Worm (Caenorhabditis elegans) whole organism, L1 larva: ENCODE results near the gene T27E7.5.
"Not testable (repeated sequence)": the region's sequence is repeated elsewhere in the genome, so short reads cannot be mapped to it uniquely, and the experiment has no call there.

Source experiments
- Y116A8C.19 ChIP-seq: sonication (generic microtip); optimal IDR thresholded peaks from 2 replicates; lab custom pipeline; 2016; ENCODE audit warnings: missing compliant biosample characterization, missing genetic modification characterization, borderline replicate concordance
- aha-1 ChIP-seq: fragments of 150-350 bp; optimal IDR thresholded peaks from 2 replicates; lab custom pipeline; 2014; ENCODE audit warnings: missing biosample characterization, missing genetic modification characterization
- aly-2 ChIP-seq: fragments of 150-350 bp; optimal IDR thresholded peaks from 2 replicates; lab custom pipeline; 2014; ENCODE audit warnings: missing biosample characterization, missing genetic modification characterization
- blmp-1 ChIP-seq: fragments of 150-350 bp; optimal IDR thresholded peaks from 2 replicates; lab custom pipeline; 2014; ENCODE audit warnings: missing biosample characterization, missing genetic modification characterization
- ceh-82 ChIP-seq, 3 experiments: fragments of 150-350 bp in 1 of 3; sonication (generic microtip) in 2 of 3; optimal IDR thresholded peaks; 2 replicates each; lab custom pipeline; 2014 to 2017; ENCODE audit warnings: missing biosample characterization in 3 of 3, missing genetic modification characterization in 3 of 3
- ceh-90 ChIP-seq: sonication (generic microtip); optimal IDR thresholded peaks from 2 replicates; lab custom pipeline; 2016; ENCODE audit warnings: missing genetic modification characterization, missing compliant biosample characterization
- ces-1 ChIP-seq: fragments of 150-350 bp; optimal IDR thresholded peaks from 2 replicates; lab custom pipeline; 2014; ENCODE audit warnings: missing biosample characterization, missing genetic modification reagents, missing genetic modification characterization
- dpl-1 ChIP-seq, 3 experiments: fragments of 150-350 bp in 2 of 3; sonication (generic microtip) in 1 of 3; optimal IDR thresholded peaks; 2 replicates each; lab custom pipeline; 2014 to 2017; ENCODE audit warnings: missing biosample characterization in 3 of 3, missing genetic modification characterization in 3 of 3, missing genetic modification reagents in 3 of 3
- efl-1 ChIP-seq, 4 experiments: fragments of 150-350 bp; optimal IDR thresholded peaks in 3 of 4; peaks in 1 of 4; 1 replicate in 1 of 4; 2 replicates in 3 of 4; lab custom pipeline; 2014; ENCODE audit warnings: missing biosample characterization in 2 of 4, missing genetic modification characterization in 2 of 4, missing genetic modification reagents in 2 of 4
- egl-27 ChIP-seq, 2 experiments: fragments of 150-350 bp in 1 of 2; sonication (generic microtip); optimal IDR thresholded peaks; 3 replicates each; lab custom pipeline; 2017 to 2018; ENCODE audit warnings: missing biosample characterization in 2 of 2, missing genetic modification characterization in 2 of 2, missing genetic modification reagents in 2 of 2
- elt-2 ChIP-seq: sonication (generic microtip); optimal IDR thresholded peaks from 2 replicates; lab custom pipeline; 2016; ENCODE audit warnings: missing genetic modification characterization, mild to moderate bottlenecking, inconsistent platforms, missing compliant biosample characterization, missing genetic modification reagents
- ets-5 ChIP-seq: fragments of 200-800 bp; sonication (Bioruptor generic); IDR thresholded peaks from 2 replicates; pipeline ENCODE4 v1.3.6; 2022; ENCODE audit warnings: missing genetic modification characterization, missing compliant biosample characterization
- fkh-4 ChIP-seq: sonication (generic microtip); optimal IDR thresholded peaks from 2 replicates; lab custom pipeline; 2016; ENCODE audit warnings: missing compliant biosample characterization, missing genetic modification characterization, borderline replicate concordance
- fkh-8 ChIP-seq: sonication (generic microtip); optimal IDR thresholded peaks from 2 replicates; lab custom pipeline; 2016; ENCODE audit warnings: mild to moderate bottlenecking, missing genetic modification characterization, missing compliant biosample characterization
- grh-1 ChIP-seq: fragments of 200-800 bp; sonication (Bioruptor generic); IDR thresholded peaks from 2 replicates; pipeline ENCODE4 v1.3.6; 2022; ENCODE audit warnings: missing genetic modification reagents, missing genetic modification characterization, missing compliant biosample characterization
- irx-1 ChIP-seq: sonication (generic microtip); optimal IDR thresholded peaks from 2 replicates; lab custom pipeline; 2016; ENCODE audit warnings: missing genetic modification characterization, missing compliant biosample characterization
- jun-1 ChIP-seq: fragments of 150-350 bp; optimal IDR thresholded peaks from 2 replicates; lab custom pipeline; 2014; ENCODE audit warnings: missing biosample characterization, missing genetic modification reagents, missing genetic modification characterization
- lin-14 ChIP-seq: fragments of 200-800 bp; sonication (Bioruptor generic); optimal IDR thresholded peaks from 2 replicates; lab custom pipeline; 2018; ENCODE audit warnings: mild to moderate bottlenecking, missing genetic modification characterization, moderate library complexity, missing compliant biosample characterization
- lin-35 ChIP-seq, 2 experiments: fragments of 150-350 bp; optimal IDR thresholded peaks; 2 replicates each; lab custom pipeline; 2014; ENCODE audit warnings: missing biosample characterization in 2 of 2, missing genetic modification characterization in 2 of 2, missing genetic modification reagents in 2 of 2
- lir-3 ChIP-seq: sonication (generic microtip); optimal IDR thresholded peaks from 2 replicates; lab custom pipeline; 2016; ENCODE audit warnings: mild to moderate bottlenecking, missing genetic modification characterization, moderate library complexity, missing compliant biosample characterization; ENCODE audit not compliant: poor library complexity
- mdl-1 ChIP-seq, 2 experiments: fragments of 150-350 bp; optimal IDR thresholded peaks; 2 replicates each; lab custom pipeline; 2014 to 2017; ENCODE audit warnings: missing biosample characterization in 2 of 2, missing genetic modification characterization in 2 of 2, inconsistent platforms in 1 of 2
- mep-1 ChIP-seq: fragments of 150-350 bp; optimal IDR thresholded peaks from 2 replicates; lab custom pipeline; 2014; ENCODE audit warnings: missing biosample characterization, missing genetic modification characterization
- nhr-237 ChIP-seq: fragments of 150-350 bp; optimal IDR thresholded peaks from 2 replicates; lab custom pipeline; 2014; ENCODE audit warnings: missing biosample characterization, missing genetic modification characterization
- nhr-28 ChIP-seq: fragments of 150-350 bp; optimal IDR thresholded peaks from 2 replicates; lab custom pipeline; 2014; ENCODE audit warnings: missing biosample characterization, missing genetic modification characterization
- nhr-71 ChIP-seq: sonication (generic microtip); optimal IDR thresholded peaks from 2 replicates; lab custom pipeline; 2016; ENCODE audit warnings: mild to moderate bottlenecking, missing genetic modification characterization, moderate library complexity, missing compliant biosample characterization
- nhr-85 ChIP-seq: sonication (generic microtip); peaks from one replicate; lab custom pipeline; 2016; ENCODE audit warnings: missing genetic modification characterization, inconsistent platforms, missing compliant biosample characterization
- rnt-1 ChIP-seq: sonication (generic microtip); optimal IDR thresholded peaks from 2 replicates; lab custom pipeline; 2016; ENCODE audit warnings: mild to moderate bottlenecking, missing genetic modification characterization, moderate library complexity, missing compliant biosample characterization
- sptf-1 ChIP-seq: fragments of 150-350 bp; optimal IDR thresholded peaks from 2 replicates; lab custom pipeline; 2014; ENCODE audit warnings: missing biosample characterization, missing genetic modification characterization
- sup-37 ChIP-seq: fragments of 200-800 bp; sonication (Bioruptor generic); optimal IDR thresholded peaks from 2 replicates; lab custom pipeline; 2018; ENCODE audit warnings: mild to moderate bottlenecking, missing genetic modification characterization, missing compliant biosample characterization
- tlp-1 ChIP-seq: fragments of 150-350 bp; optimal IDR thresholded peaks from 2 replicates; lab custom pipeline; 2014; ENCODE audit warnings: missing biosample characterization, missing genetic modification characterization
- unc-62 ChIP-seq: fragments of 150-350 bp; optimal IDR thresholded peaks from 2 replicates; lab custom pipeline; 2014; ENCODE audit warnings: missing biosample characterization, missing genetic modification reagents, missing genetic modification characterization
- vab-15 ChIP-seq: sonication (generic microtip); optimal IDR thresholded peaks from 2 replicates; lab custom pipeline; 2017; ENCODE audit warnings: missing genotype, mild to moderate bottlenecking, missing genetic modification characterization, missing compliant biosample characterization
- zag-1 ChIP-seq: fragments of 150-350 bp; optimal IDR thresholded peaks from 2 replicates; lab custom pipeline; 2014; ENCODE audit warnings: missing biosample characterization, missing genetic modification characterization
- zip-4 ChIP-seq: fragments of 200-800 bp; sonication (Bioruptor generic); optimal IDR thresholded peaks from 2 replicates; lab custom pipeline; 2018; ENCODE audit warnings: mild to moderate bottlenecking, missing genetic modification characterization, moderate library complexity, missing compliant biosample characterization
- ztf-4 ChIP-seq: fragments of 150-350 bp; optimal IDR thresholded peaks from 2 replicates; lab custom pipeline; 2014; ENCODE audit warnings: missing biosample characterization, missing genetic modification characterization

The T27E7.5 gene

DNA sequence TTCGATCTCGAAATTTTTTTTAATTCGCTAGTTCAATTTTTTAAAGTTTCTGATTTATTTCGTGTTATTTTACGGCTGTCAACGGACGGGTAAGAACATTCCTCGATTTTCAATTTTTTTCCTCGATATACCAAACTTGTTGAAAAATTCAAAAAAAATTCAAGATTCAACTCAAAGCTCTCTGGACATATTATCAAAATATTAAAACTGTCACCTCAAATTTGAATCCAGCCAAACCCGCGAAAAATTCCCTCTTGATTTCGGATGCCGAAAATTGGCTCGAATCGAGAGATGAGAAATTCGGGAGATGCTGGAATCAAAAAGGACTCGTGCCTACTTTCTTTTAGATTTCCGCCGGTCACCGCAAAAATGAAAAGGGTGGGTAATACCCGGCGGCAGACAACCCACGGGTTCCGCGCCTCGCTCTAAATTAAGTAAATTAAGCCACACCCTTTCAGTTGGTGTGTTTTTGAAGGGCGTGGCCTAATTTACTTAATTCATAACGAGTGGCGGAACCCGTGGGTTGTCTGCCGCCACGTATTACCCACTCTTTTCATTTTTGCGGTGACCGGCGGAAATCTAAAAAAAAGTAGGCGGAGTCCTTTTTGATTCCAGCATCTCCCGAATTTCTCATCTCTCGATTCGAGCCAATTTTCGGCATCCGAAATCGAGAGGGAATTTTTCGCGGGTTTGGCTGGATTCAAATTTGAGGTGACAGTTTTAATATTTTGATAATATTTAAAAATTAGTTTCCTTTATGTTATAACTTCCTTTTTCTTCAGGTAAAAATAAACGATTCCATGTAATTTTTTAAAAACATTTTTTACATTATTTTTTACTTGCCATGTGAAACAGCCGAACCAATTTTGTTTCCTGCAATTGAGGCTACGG lies 11.4 kb upstream of the T27E7.5 start:
- TF ChIP-seq efl-1 (optimal IDR thresholded peaks at IDR 0.05; lab: Kevin White, UChicago): not testable (repeated sequence)
- TF ChIP-seq efl-1 (GFP tag; optimal IDR thresholded peaks at IDR 0.05 in 1 of 2; lab: Kevin White, UChicago): peak in 1 of 2 experiments; percentile 57

DNA sequence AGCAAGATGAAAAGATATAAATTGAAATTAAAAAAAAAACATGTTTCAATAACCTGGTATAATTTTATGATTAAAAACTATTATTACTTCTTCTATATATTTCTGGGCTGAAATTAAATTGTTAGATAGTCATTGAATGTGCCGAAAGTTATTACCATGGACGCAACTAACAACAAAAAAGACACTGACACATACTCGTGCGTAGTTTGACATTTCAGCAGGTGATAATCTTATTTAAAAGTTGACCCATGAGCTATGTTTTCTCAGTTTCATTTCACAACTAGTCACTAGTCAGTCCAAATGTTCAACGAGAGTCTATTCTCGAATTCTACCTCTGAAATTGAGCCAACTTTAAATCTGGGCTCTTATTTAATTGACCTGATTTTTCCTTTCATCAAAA lies 8.2 kb upstream of the T27E7.5 start, which contains the start of gene T27E7.3:
TSS of gene T27E7.3 (plus strand) at position 301 of the 400 bp plus-strand sequence.
- TF ChIP-seq rnt-1 (no peak), nhr-237 (tag; lab: Kevin White, UChicago) (no peak), fkh-4 (tag; lab: Kevin White, UChicago) (no peak), Y116A8C.19 (no peak), lir-3 (tag; lab: Kevin White, UChicago) (no peak), ztf-4 (tag; lab: Kevin White, UChicago) (no peak), zip-4 (GFP tag; lab: Kevin White, UChicago) (no peak), aly-2 (tag; lab: Kevin White, UChicago) (no peak)

DNA sequence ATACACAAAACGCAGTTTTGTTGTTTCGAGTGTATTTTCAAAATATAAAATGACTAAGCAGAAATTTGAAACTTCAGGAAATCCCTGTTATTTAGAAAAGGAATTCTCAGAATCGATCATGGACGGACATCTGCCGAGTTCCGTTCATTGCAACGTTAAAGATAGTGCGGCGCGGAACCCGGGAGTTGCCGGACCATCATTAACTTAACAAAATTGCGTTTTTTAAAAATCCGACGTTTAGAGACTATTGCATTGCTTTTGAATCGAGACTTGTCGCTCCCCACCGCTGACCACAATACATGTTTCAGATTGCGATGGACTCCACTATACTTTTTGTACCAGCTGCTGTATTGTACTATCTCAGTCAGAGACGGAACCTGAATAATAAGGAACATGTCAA lies 6.9 kb upstream of the T27E7.5 start:
- TF ChIP-seq grh-1 (GFP tag; lab: Robert Waterston, UW) (no peak), unc-62 (no peak), fkh-8 (tag; lab: Kevin White, UChicago) (no peak), mdl-1 (tag; optimal IDR thresholded peaks at IDR 0.05; lab: Kevin White, UChicago) (no peak)

DNA sequence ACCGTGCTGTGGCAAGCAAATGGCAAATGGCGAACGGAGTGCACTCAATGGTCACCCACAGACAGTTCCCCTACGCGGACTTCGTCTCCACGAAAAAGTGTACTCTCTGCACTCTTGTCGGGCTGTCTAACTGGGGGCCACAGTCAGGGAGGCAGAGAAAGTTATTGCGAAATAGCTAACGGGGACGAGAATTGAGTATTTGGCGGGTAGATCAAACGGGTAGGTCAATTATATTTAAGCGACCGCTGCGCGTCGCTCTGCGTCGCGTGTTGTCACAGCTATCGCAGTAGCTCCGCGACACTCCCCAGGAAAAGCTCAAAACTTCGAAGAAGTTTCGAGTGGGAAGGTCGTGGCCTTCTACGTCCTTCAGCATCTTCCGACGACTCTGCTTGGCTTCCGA lies 4.6 kb upstream of the T27E7.5 start:
- TF ChIP-seq sup-37 (GFP tag; lab: Kevin White, UChicago) (no peak), dpl-1 (GFP tag; optimal IDR thresholded peaks at IDR 0.05; lab: Kevin White, UChicago) (peak in 2 of 3 experiments; percentile 6 to 38), nhr-85 (tag; lab: Kevin White, UChicago) (peak; percentile 31), efl-1 (optimal IDR thresholded peaks at IDR 0.05; lab: Kevin White, UChicago) (peak in 1 of 2 experiments; percentile 43), efl-1 (GFP tag; optimal IDR thresholded peaks at IDR 0.05 in 1 of 2; lab: Kevin White, UChicago) (peak in 1 of 2 experiments; percentile 45), blmp-1 (tag; lab: Kevin White, UChicago) (peak; percentile 4), fkh-4 (tag; lab: Kevin White, UChicago) (no peak), mep-1 (tag; lab: Kevin White, UChicago) (no peak), sptf-1 (tag; lab: Kevin White, UChicago) (no peak), jun-1 (tag; lab: Kevin White, UChicago) (no peak), zip-4 (GFP tag; lab: Kevin White, UChicago) (peak; percentile 65), vab-15 (tag; lab: Kevin White, UChicago) (no peak), irx-1 (tag; lab: Kevin White, UChicago) (no peak), egl-27 (tag; optimal IDR thresholded peaks at IDR 0.05; lab: Kevin White, UChicago) (no peak), nhr-71 (tag; lab: Kevin White, UChicago) (no peak), lin-35 (GFP tag; optimal IDR thresholded peaks at IDR 0.05; lab: Kevin White, UChicago) (peak in 1 of 2 experiments; percentile 8)

DNA sequence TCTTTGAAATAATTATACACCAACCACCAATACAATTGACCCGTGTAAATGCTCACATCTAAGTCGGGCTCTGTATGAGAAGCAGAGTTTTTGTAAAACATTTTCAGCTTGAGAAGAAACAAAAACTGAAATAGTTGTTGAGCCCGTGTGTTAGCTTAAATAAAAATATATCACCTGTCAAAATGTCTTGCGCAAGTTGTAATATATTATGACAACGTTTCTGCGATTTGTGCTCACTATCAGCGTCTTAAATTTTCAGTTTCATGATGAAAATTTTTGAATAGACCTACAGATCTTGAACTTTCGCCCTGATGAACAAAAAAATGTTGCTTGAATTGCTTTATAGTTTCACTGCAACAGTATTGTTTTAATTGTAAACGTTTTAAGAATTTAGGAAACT lies 2.0 kb upstream of the T27E7.5 start, which contains the start of gene T27E7.4:
TSS of gene T27E7.4 (minus strand) at position 101 of the 400 bp plus-strand sequence.
- TF ChIP-seq zip-4 (GFP tag; lab: Kevin White, UChicago): no peak

DNA sequence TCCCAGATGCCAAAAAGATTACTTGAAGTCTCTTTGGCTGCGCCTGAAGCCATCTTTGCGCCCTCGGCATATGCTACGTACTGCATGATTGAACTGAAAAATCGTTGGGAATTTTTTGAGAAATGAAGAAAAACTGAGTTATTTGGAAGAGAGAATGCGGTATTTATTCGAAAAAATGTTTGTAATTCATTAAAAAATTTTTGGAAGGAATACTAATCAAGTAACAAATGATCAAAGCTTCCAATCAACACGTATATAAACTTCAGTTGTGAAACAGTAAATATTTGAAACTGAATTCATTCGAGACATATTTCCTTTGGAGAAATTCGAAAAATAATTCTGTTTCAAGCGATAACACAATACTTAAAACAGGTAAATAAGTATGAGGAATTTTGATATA lies 5.6 kb downstream of the T27E7.5 start, which contains the start of gene pals-29:
TSS of gene pals-29 (minus strand) at position 101 of the 400 bp plus-strand sequence.
- TF ChIP-seq lin-35 (GFP tag; optimal IDR thresholded peaks at IDR 0.05; lab: Kevin White, UChicago): no peak
- TF ChIP-seq ces-1 (GFP tag; lab: Kevin White, UChicago): no peak
- TF ChIP-seq nhr-85 (tag; lab: Kevin White, UChicago): no peak
- no peak for TF ChIP-seq nhr-28 (tag; lab: Kevin White, UChicago)
- no peak for TF ChIP-seq mdl-1 (tag; optimal IDR thresholded peaks at IDR 0.05; lab: Kevin White, UChicago)
- no peak for TF ChIP-seq ets-5 (GFP tag; lab: Robert Waterston, UW)
- TF ChIP-seq elt-2 (tag; lab: Kevin White, UChicago): no peak
- no peak for TF ChIP-seq nhr-237 (tag; lab: Kevin White, UChicago)
- no peak for TF ChIP-seq lin-14 (GFP tag; lab: Kevin White, UChicago)
- TF ChIP-seq ceh-82 (tag; optimal IDR thresholded peaks at IDR 0.05; lab: Kevin White, UChicago): no peak
- no peak for TF ChIP-seq tlp-1 (tag; lab: Kevin White, UChicago)
- no peak for TF ChIP-seq lir-3 (tag; lab: Kevin White, UChicago)
- no peak for TF ChIP-seq nhr-71 (tag; lab: Kevin White, UChicago)
- TF ChIP-seq zag-1: no peak
- TF ChIP-seq jun-1 (tag; lab: Kevin White, UChicago): no peak
- no peak for TF ChIP-seq ceh-90 (tag; lab: Kevin White, UChicago)
- no peak for TF ChIP-seq Y116A8C.19
- TF ChIP-seq aha-1: no peak
- TF ChIP-seq, all 84 proteins: peak for 0
